Fruit fly (Drosophila melanogaster): ENCODE data around the gene eIF2beta.
A peak's percentile ranks its signal among the peaks of the same experiment; 100 is the strongest.

The eIF2beta gene

dm6 chr3L:12514762-12515215, 11.7 kb downstream of the eIF2beta start, which contains the start of the genes sti and tral (continued):
- TF ChIP-seq pros (GFP tag; optimal IDR thresholded peaks at IDR 0.05) (peak; percentile 19), CG9609 (GFP tag; optimal IDR thresholded peaks at IDR 0.05) (peak; percentile 94), CG17186 (GFP tag; optimal IDR thresholded peaks at IDR 0.05) (peak; percentile 94), Chrac-16 (GFP tag; optimal IDR thresholded peaks at IDR 0.05) (peak; percentile 92), slbo (GFP tag; IDR thresholded peaks at IDR 0.05) (peak; percentile 94), ERR (GFP tag; optimal IDR thresholded peaks at IDR 0.05) (peak; percentile 86), fd3F (GFP tag; optimal IDR thresholded peaks at IDR 0.05) (peak; percentile 73), CG13287 (GFP tag; IDR thresholded peaks at IDR 0.05; ENCODE audit: partially characterized antibody) (peak; percentile 44; the same call in 1 of the 2 replicates), Trl (optimal IDR thresholded peaks at IDR 0.05) (peak in 1 of 2 experiments; percentile 12), Trl (GFP tag; optimal IDR thresholded peaks at IDR 0.05) (peak; percentile 96), chif (GFP tag; optimal IDR thresholded peaks at IDR 0.05) (peak; percentile 85 to 93), gsb (GFP tag; IDR thresholded peaks at IDR 0.05) (peak; percentile 57), row (GFP tag; IDR thresholded peaks at IDR 0.05) (peak; percentile 88), CG8765 (GFP tag; IDR thresholded peaks at IDR 0.05) (peak; percentile 74), CG17829 (tag; optimal IDR thresholded peaks at IDR 0.05) (peak; percentile 91), oc (tag; optimal IDR thresholded peaks at IDR 0.05) (no peak), Sin3A (optimal IDR thresholded peaks at IDR 0.05) (peak; percentile 97), CG10267 (tag; optimal IDR thresholded peaks at IDR 0.05) (peak; percentile 99), cg (GFP tag; optimal IDR thresholded peaks at IDR 0.05) (no peak), gsb-n (tag; optimal IDR thresholded peaks at IDR 0.05) (no peak), sc (optimal IDR thresholded peaks at IDR 0.05) (no peak), sc (GFP tag; optimal IDR thresholded peaks at IDR 0.05) (peak; percentile 56), CG2116 (GFP tag; optimal IDR thresholded peaks at IDR 0.05) (peak; percentile 100), cato (GFP tag; optimal IDR thresholded peaks at IDR 0.05; ENCODE audit: borderline replicate concordance) (peak; percentile 89), zfh1 (GFP tag; IDR thresholded peaks at IDR 0.05) (peak; percentile 86), MTF-1 (GFP tag; optimal IDR thresholded peaks at IDR 0.05; ENCODE audit: borderline replicate concordance) (peak; percentile 4), CG7271 (tag; optimal IDR thresholded peaks at IDR 0.05) (peak; percentile 45), ssp (GFP tag; IDR thresholded peaks at IDR 0.05) (peak; percentile 70), Lpt (GFP tag; optimal IDR thresholded peaks at IDR 0.05) (no peak), kni (GFP tag; optimal IDR thresholded peaks at IDR 0.05) (peak; percentile 83), CG4617 (GFP tag; optimal IDR thresholded peaks at IDR 0.05; ENCODE audit: borderline replicate concordance) (peak; percentile 92), psq (GFP tag; optimal IDR thresholded peaks at IDR 0.05) (peak; percentile 74), pzg (GFP tag; optimal IDR thresholded peaks at IDR 0.05) (peak; percentile 93), CG3995 (GFP tag; optimal IDR thresholded peaks at IDR 0.05) (peak; percentile 66), CG12155 (GFP tag; optimal IDR thresholded peaks at IDR 0.05) (peak; percentile 100), CG13123 (GFP tag; optimal IDR thresholded peaks at IDR 0.05) (peak; percentile 88), otp (GFP tag; IDR thresholded peaks at IDR 0.05) (peak; percentile 77; the same call in 1 of the 3 replicates), CG14441 (GFP tag; IDR thresholded peaks at IDR 0.05) (peak; percentile 86), ash1 (GFP tag; optimal IDR thresholded peaks at IDR 0.05) (peak; percentile 39), CG12744 (GFP tag; optimal IDR thresholded peaks at IDR 0.05) (peak; percentile 90), br (optimal IDR thresholded peaks at IDR 0.05) (no peak), CG42726 (GFP tag; IDR thresholded peaks at IDR 0.05; ENCODE audit: partially characterized antibody) (no peak; the same call in 1 of the 2 replicates), CG14710 (tag; optimal IDR thresholded peaks at IDR 0.05) (peak; percentile 93), Spps (tag; optimal IDR thresholded peaks at IDR 0.05) (peak; percentile 70), CG12299 (tag; optimal IDR thresholded peaks at IDR 0.05) (peak; percentile 68), Deaf1 (tag; optimal IDR thresholded peaks at IDR 0.05) (peak; percentile 76), sisA (GFP tag; IDR thresholded peaks at IDR 0.05) (peak; percentile 87), dimm (GFP tag; IDR thresholded peaks at IDR 0.05) (0 out of 2 replicates have a peak, but pooled peaks have one; percentile 10), CG10431 (GFP tag; optimal IDR thresholded peaks at IDR 0.05) (peak; percentile 67), lola (GFP tag; optimal IDR thresholded peaks at IDR 0.05) (peak in 1 of 3 experiments; percentile 78), Ets65A (GFP tag) (peak; percentile 100)
